Worm (Caenorhabditis elegans): ENCODE results near the gene mlt-9.

- TF ChIP-seq tbx-2 (tag; optimal IDR thresholded peaks at IDR 0.05): no peak
- no peak for TF ChIP-seq ceh-2 (tag; optimal IDR thresholded peaks at IDR 0.05)
- TF ChIP-seq fkh-10 (GFP tag; optimal IDR thresholded peaks at IDR 0.05): no peak
- TF ChIP-seq rnt-1 (tag; optimal IDR thresholded peaks at IDR 0.05): no peak
- no peak for TF ChIP-seq ztf-16 (tag; optimal IDR thresholded peaks at IDR 0.05)
- TF ChIP-seq lin-11 (tag; optimal IDR thresholded peaks at IDR 0.05): no peak
- TF ChIP-seq pax-1 (tag; optimal IDR thresholded peaks at IDR 0.05): no peak
- no peak for TF ChIP-seq Y22D7AL.16 (tag; optimal IDR thresholded peaks at IDR 0.05)
- no peak for TF ChIP-seq pha-4 (tag; optimal IDR thresholded peaks at IDR 0.05)
- no peak for TF ChIP-seq che-1 (tag; optimal IDR thresholded peaks at IDR 0.05)
These were observed 24.5 kb upstream of the mlt-9 start for ce11 chrX:15132073-15132472.
